Worm (Caenorhabditis elegans) whole organism, L2 larva: ENCODE data around the gene hlh-34.

ENCODE experiments used
- C34F6.9 ChIP-seq: fragments of 150-350 bp; optimal IDR thresholded peaks from 2 replicates; lab custom pipeline; 2014; ENCODE audit warnings: missing biosample characterization, missing genetic modification characterization
- F13H6.1 ChIP-seq: sonication (generic microtip); optimal IDR thresholded peaks from 2 replicates; lab custom pipeline; 2016; ENCODE audit warnings: missing genetic modification characterization, missing compliant biosample characterization
- R02D3.7 ChIP-seq: fragments of 150-350 bp; optimal IDR thresholded peaks from 2 replicates; lab custom pipeline; 2014; ENCODE audit warnings: missing biosample characterization, missing genetic modification characterization
- Y55F3AM.14 ChIP-seq: fragments of 200-800 bp; sonication (Bioruptor generic); optimal IDR thresholded peaks from 2 replicates; lab custom pipeline; 2018; ENCODE audit warnings: mild to moderate bottlenecking, missing genetic modification characterization, missing compliant biosample characterization
- ZK546.5 ChIP-seq: sonication (generic microtip); optimal IDR thresholded peaks from 2 replicates; lab custom pipeline; 2017; ENCODE audit warnings: missing biosample characterization, missing genetic modification characterization
- alr-1 ChIP-seq: fragments of 150-350 bp; optimal IDR thresholded peaks from 2 replicates; lab custom pipeline; 2014; ENCODE audit warnings: missing biosample characterization, missing genetic modification characterization
- ama-1 ChIP-seq: fragments of 150-350 bp; optimal IDR thresholded peaks from 2 replicates; lab custom pipeline; 2018; ENCODE audit warnings: inconsistent platforms
- blmp-1 ChIP-seq: sonication (generic microtip); optimal IDR thresholded peaks from 2 replicates; lab custom pipeline; 2017; ENCODE audit warnings: missing genetic modification characterization, mild to moderate bottlenecking, missing compliant biosample characterization, antibody characterized with exemption, moderate library complexity; ENCODE audit not compliant: insufficient read depth
- ceh-16 ChIP-seq: fragments of 150-350 bp; optimal IDR thresholded peaks from 2 replicates; lab custom pipeline; 2014; ENCODE audit warnings: missing biosample characterization, missing genetic modification characterization
- ceh-82 ChIP-seq: fragments of 150-350 bp; optimal IDR thresholded peaks from 2 replicates; lab custom pipeline; 2014; ENCODE audit warnings: missing biosample characterization, missing genetic modification characterization
- crh-2 ChIP-seq: sonication (generic microtip); optimal IDR thresholded peaks from 2 replicates; lab custom pipeline; 2017; ENCODE audit warnings: missing biosample characterization, missing genetic modification characterization
- dmd-4 ChIP-seq: sonication (generic microtip); optimal IDR thresholded peaks from 2 replicates; lab custom pipeline; 2017; ENCODE audit warnings: missing biosample characterization, missing genetic modification characterization
- egl-27 ChIP-seq: sonication (generic microtip); optimal IDR thresholded peaks from 3 replicates; lab custom pipeline; 2017; ENCODE audit warnings: missing biosample characterization, missing genetic modification reagents, missing genetic modification characterization
- elt-1 ChIP-seq: fragments of 150-350 bp; optimal IDR thresholded peaks from 2 replicates; lab custom pipeline; 2014; ENCODE audit warnings: missing biosample characterization, missing genetic modification characterization
- elt-3 ChIP-seq: sonication (generic microtip); optimal IDR thresholded peaks from 2 replicates; lab custom pipeline; 2017; ENCODE audit warnings: missing biosample characterization, missing genetic modification characterization
- fos-1 ChIP-seq: fragments of 150-350 bp; optimal IDR thresholded peaks from 2 replicates; lab custom pipeline; 2014; ENCODE audit warnings: missing biosample characterization, missing genetic modification characterization
- gmeb-1 ChIP-seq: fragments of 150-350 bp; optimal IDR thresholded peaks from 2 replicates; lab custom pipeline; 2014; ENCODE audit warnings: missing biosample characterization, missing genetic modification characterization
- lin-13 ChIP-seq: fragments of 150-350 bp; optimal IDR thresholded peaks from 2 replicates; lab custom pipeline; 2014; ENCODE audit warnings: missing biosample characterization, missing genetic modification reagents, missing genetic modification characterization
- lin-39 ChIP-seq: fragments of 150-350 bp; optimal IDR thresholded peaks from 2 replicates; lab custom pipeline; 2014; ENCODE audit warnings: missing biosample characterization, missing genetic modification reagents, missing genetic modification characterization
- lsy-2 ChIP-seq, 2 experiments: fragments of 150-350 bp in 1 of 2; sonication (generic microtip) in 1 of 2; optimal IDR thresholded peaks; 2 replicates each; lab custom pipeline; 2014 to 2017; ENCODE audit warnings: missing biosample characterization in 2 of 2, missing genetic modification characterization in 2 of 2
- mab-5 ChIP-seq: fragments of 150-350 bp; optimal IDR thresholded peaks from 2 replicates; lab custom pipeline; 2014; ENCODE audit warnings: missing biosample characterization, missing genetic modification characterization
- mbf-1 ChIP-seq: sonication (generic microtip); optimal IDR thresholded peaks from 2 replicates; lab custom pipeline; 2017; ENCODE audit warnings: missing biosample characterization, missing genetic modification characterization
- mdl-1 ChIP-seq, 2 experiments: fragments of 150-350 bp in 1 of 2; sonication (generic microtip) in 1 of 2; optimal IDR thresholded peaks; 2 replicates each; lab custom pipeline; 2017; ENCODE audit warnings: missing biosample characterization in 2 of 2, missing genetic modification characterization in 2 of 2
- nhr-10 ChIP-seq: sonication (generic microtip); optimal IDR thresholded peaks from 2 replicates; lab custom pipeline; 2017; ENCODE audit warnings: missing biosample characterization, missing genetic modification characterization
- nhr-11 ChIP-seq: fragments of 150-350 bp; optimal IDR thresholded peaks from 2 replicates; lab custom pipeline; 2014; ENCODE audit warnings: missing biosample characterization, missing genetic modification characterization
- nhr-12 ChIP-seq: fragments of 150-350 bp; optimal IDR thresholded peaks from 2 replicates; lab custom pipeline; 2014; ENCODE audit warnings: missing biosample characterization, missing genetic modification characterization
- nhr-129 ChIP-seq: fragments of 150-350 bp; optimal IDR thresholded peaks from 2 replicates; lab custom pipeline; 2014; ENCODE audit warnings: missing biosample characterization, missing genetic modification characterization
- nhr-21 ChIP-seq: fragments of 150-350 bp; optimal IDR thresholded peaks from 2 replicates; lab custom pipeline; 2014; ENCODE audit warnings: missing biosample characterization, missing genetic modification characterization
- nhr-23 ChIP-seq: fragments of 150-350 bp; optimal IDR thresholded peaks from 2 replicates; lab custom pipeline; 2014; ENCODE audit warnings: missing biosample characterization, missing genetic modification reagents, missing genetic modification characterization
- nhr-237 ChIP-seq: fragments of 150-350 bp; optimal IDR thresholded peaks from 2 replicates; lab custom pipeline; 2014; ENCODE audit warnings: missing biosample characterization, missing genetic modification characterization
- nhr-25 ChIP-seq: fragments of 150-350 bp; sonication (generic microtip); optimal IDR thresholded peaks from 3 replicates; lab custom pipeline; 2014; ENCODE audit warnings: missing biosample characterization, missing genetic modification characterization
- nhr-6 ChIP-seq: fragments of 150-350 bp; optimal IDR thresholded peaks from 2 replicates; lab custom pipeline; 2014; ENCODE audit warnings: missing biosample characterization, missing genetic modification characterization
- nhr-77 ChIP-seq: fragments of 150-350 bp; optimal IDR thresholded peaks from 2 replicates; lab custom pipeline; 2014; ENCODE audit warnings: missing biosample characterization, missing genetic modification characterization
- peb-1 ChIP-seq: fragments of 150-350 bp; optimal IDR thresholded peaks from 2 replicates; lab custom pipeline; 2014; ENCODE audit warnings: missing biosample characterization, missing genetic modification characterization
- sem-4 ChIP-seq: fragments of 150-350 bp; optimal IDR thresholded peaks from 2 replicates; lab custom pipeline; 2014; ENCODE audit warnings: missing biosample characterization, missing genetic modification reagents, missing genetic modification characterization
- skn-1 ChIP-seq: sonication (generic microtip); optimal IDR thresholded peaks from 2 replicates; lab custom pipeline; 2017; ENCODE audit warnings: missing biosample characterization, missing genetic modification characterization
- sma-3 ChIP-seq: sonication (generic microtip); optimal IDR thresholded peaks from 2 replicates; lab custom pipeline; 2016; ENCODE audit warnings: missing genetic modification reagents, missing genetic modification characterization, missing compliant biosample characterization
- sma-9 ChIP-seq, 2 experiments: fragments of 150-350 bp in 1 of 2; sonication (generic microtip) in 1 of 2; optimal IDR thresholded peaks; 2 replicates each; lab custom pipeline; 2014 to 2016; ENCODE audit warnings: missing genetic modification characterization in 2 of 2, mild to moderate bottlenecking in 1 of 2, missing biosample characterization in 1 of 2, missing compliant biosample characterization in 1 of 2, missing genetic modification reagents in 1 of 2, moderate library complexity in 1 of 2
- snpc-4 ChIP-seq: fragments of 150-350 bp; optimal IDR thresholded peaks from 2 replicates; lab custom pipeline; 2014; ENCODE audit warnings: missing biosample characterization, missing genetic modification characterization
- unc-39 ChIP-seq: fragments of 150-350 bp; optimal IDR thresholded peaks from 2 replicates; lab custom pipeline; 2014; ENCODE audit warnings: missing biosample characterization, missing genetic modification characterization
- unc-55 ChIP-seq: fragments of 150-350 bp; sonication (generic microtip); optimal IDR thresholded peaks from 3 replicates; lab custom pipeline; 2014; ENCODE audit warnings: missing biosample characterization, missing genetic modification reagents, missing genetic modification characterization
- unc-62 ChIP-seq: fragments of 150-350 bp; optimal IDR thresholded peaks from 2 replicates; lab custom pipeline; 2014; ENCODE audit warnings: missing biosample characterization, missing genetic modification reagents, missing genetic modification characterization
- zag-1 ChIP-seq: fragments of 150-350 bp; optimal IDR thresholded peaks from 2 replicates; lab custom pipeline; 2014; ENCODE audit warnings: missing biosample characterization, missing genetic modification characterization
- ztf-1 ChIP-seq: fragments of 200-800 bp; sonication (Bioruptor generic); conservative IDR thresholded peaks from 2 replicates; pipeline ENCODE4 v1.3.6; 2022; ENCODE audit warnings: missing genetic modification characterization, missing compliant biosample characterization
- ztf-11 ChIP-seq: sonication (generic microtip); optimal IDR thresholded peaks from 2 replicates; lab custom pipeline; 2017; ENCODE audit warnings: missing biosample characterization, missing genetic modification characterization
- ztf-4 ChIP-seq: fragments of 150-350 bp; optimal IDR thresholded peaks from 2 replicates; lab custom pipeline; 2014; ENCODE audit warnings: missing biosample characterization, missing genetic modification characterization

Gene hlh-34

DNA sequence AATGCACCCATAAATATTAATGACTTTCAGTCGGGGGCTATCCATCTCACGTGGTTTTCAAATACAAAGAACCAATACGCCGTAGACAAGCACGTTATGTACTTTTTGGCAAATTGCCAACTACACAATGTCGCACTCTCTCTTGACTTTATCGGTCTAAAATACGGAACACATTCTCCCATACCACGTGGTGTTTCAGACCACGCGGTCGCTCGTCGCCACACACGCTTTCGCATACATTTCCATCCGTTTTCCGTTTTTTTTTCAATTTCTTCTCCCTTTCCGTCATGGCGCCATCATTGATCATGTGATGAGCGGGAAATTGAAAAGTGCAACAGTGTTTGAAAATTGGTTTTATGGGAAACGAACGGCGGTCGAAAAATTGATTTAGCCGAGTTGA is 48.6 kb downstream of the hlh-34 start (continued):
- TF ChIP-seq elt-1 (tag; lab: Kevin White, UChicago) (no peak), nhr-10 (tag; lab: Kevin White, UChicago) (no peak), unc-55 (GFP tag; lab: Kevin White, UChicago) (peak; percentile 49), lin-13 (GFP tag; lab: Kevin White, UChicago) (peak; percentile 42), gmeb-1 (tag; lab: Kevin White, UChicago) (peak; percentile 71), ceh-82 (no peak), ztf-11 (tag; lab: Kevin White, UChicago) (no peak), nhr-23 (no peak), alr-1 (tag; lab: Kevin White, UChicago) (no peak), dmd-4 (tag; lab: Kevin White, UChicago) (no peak), nhr-77 (no peak), egl-27 (tag; lab: Kevin White, UChicago) (peak; percentile 94), nhr-237 (tag; lab: Kevin White, UChicago) (no peak), ceh-16 (tag; lab: Kevin White, UChicago) (peak; percentile 50), nhr-25 (tag; lab: Kevin White, UChicago) (peak; percentile 92), lin-39 (no peak), nhr-21 (tag; lab: Kevin White, UChicago) (peak; percentile 97), skn-1 (peak; percentile 49)
- TF ChIP-seq, all 48 proteins: peak for 26

DNA sequence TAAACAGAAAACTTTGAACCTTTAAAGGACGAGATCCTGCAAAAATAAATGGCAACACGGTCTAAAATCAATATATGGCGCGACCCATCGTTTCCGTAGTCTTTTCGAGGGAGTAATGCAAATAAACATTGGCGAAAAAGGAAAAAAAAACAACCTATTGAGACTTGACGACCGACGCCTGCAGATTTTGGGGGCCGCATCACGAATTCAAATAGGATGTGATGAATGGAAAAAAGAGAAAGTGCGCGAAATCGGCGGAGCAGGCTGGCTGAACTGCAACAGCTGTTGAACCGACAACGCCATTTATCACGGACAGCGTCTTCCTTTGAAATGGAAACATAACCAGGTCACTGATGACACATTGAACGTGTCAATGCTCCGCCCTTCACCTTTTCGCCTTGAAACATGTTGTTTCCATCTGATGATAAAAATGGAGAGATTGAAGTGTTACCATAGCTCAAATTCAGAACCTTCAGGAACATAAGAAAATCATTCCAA is 49.3 kb downstream of the hlh-34 start:
- TF ChIP-seq lin-13 (GFP tag; lab: Kevin White, UChicago) (peak; percentile 12), sma-9 (GFP tag; optimal IDR thresholded peaks at IDR 0.05; lab: Kevin White, UChicago) (peak; percentile 34), sma-9 (tag; optimal IDR thresholded peaks at IDR 0.05; lab: Kevin White, UChicago) (no peak), snpc-4 (no peak)

DNA sequence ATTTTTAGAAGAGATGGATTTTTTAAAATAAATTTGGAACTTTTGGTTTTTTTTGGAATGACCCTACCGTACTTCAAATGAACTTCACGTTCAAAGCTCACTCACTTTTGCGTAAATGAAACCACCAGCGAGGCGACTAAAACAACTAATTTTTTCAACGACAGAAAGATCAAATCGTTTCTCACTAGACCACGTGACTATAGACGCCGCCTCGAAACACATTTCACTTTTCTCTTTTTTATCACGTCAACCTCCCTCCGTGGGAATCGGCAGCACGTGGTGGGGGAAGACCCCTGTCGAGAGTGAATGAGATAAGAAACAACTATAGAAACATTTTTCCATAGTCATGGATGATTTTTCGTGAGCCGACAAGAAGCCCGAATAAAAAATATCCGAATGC is 49.9 kb downstream of the hlh-34 start:
- TF ChIP-seq mab-5 (no peak), snpc-4 (peak; percentile 29), ztf-4 (tag; lab: Kevin White, UChicago) (peak; percentile 88), lin-13 (GFP tag; lab: Kevin White, UChicago) (peak; percentile 70), C34F6.9 (tag; lab: Kevin White, UChicago) (peak; percentile 65), R02D3.7 (tag; lab: Kevin White, UChicago) (no peak), skn-1 (no peak), nhr-77 (no peak), lsy-2 (tag; optimal IDR thresholded peaks at IDR 0.05; lab: Kevin White, UChicago) (peak; percentile 12 to 74), zag-1 (tag; lab: Kevin White, UChicago) (no peak), gmeb-1 (tag; lab: Kevin White, UChicago) (peak; percentile 65), nhr-23 (no peak), nhr-10 (tag; lab: Kevin White, UChicago) (peak; percentile 5), ztf-11 (tag; lab: Kevin White, UChicago) (no peak), crh-2 (tag; lab: Kevin White, UChicago) (peak; percentile 91), mbf-1 (tag; lab: Kevin White, UChicago) (no peak), ceh-82 (no peak), lin-39 (no peak), peb-1 (no peak), egl-27 (tag; lab: Kevin White, UChicago) (peak; percentile 70), sma-9 (GFP tag; optimal IDR thresholded peaks at IDR 0.05; lab: Kevin White, UChicago) (peak; percentile 100), sma-9 (tag; optimal IDR thresholded peaks at IDR 0.05; lab: Kevin White, UChicago) (peak; percentile 20), ama-1 (lab: Kevin White, UChicago) (peak; percentile 48), ztf-1 (GFP tag; lab: Robert Waterston, UW) (no peak), elt-3 (tag; lab: Kevin White, UChicago) (no peak), nhr-25 (tag; lab: Kevin White, UChicago) (peak; percentile 91), nhr-11 (tag; lab: Kevin White, UChicago) (no peak), nhr-129 (tag; lab: Kevin White, UChicago) (peak; percentile 87), fos-1 (tag; lab: Kevin White, UChicago) (peak; percentile 69), unc-55 (GFP tag; lab: Kevin White, UChicago) (peak; percentile 9), nhr-237 (tag; lab: Kevin White, UChicago) (no peak), mdl-1 (tag; optimal IDR thresholded peaks at IDR 0.05; lab: Kevin White, UChicago) (peak; percentile 93 to 97), ceh-16 (tag; lab: Kevin White, UChicago) (peak; percentile 3), sem-4 (peak; percentile 78), Y55F3AM.14 (no peak), F13H6.1 (tag; lab: Kevin White, UChicago) (peak; percentile 89), unc-39 (tag; lab: Kevin White, UChicago) (no peak), sma-3 (peak; percentile 93), nhr-12 (no peak), nhr-6 (tag; lab: Kevin White, UChicago) (no peak), alr-1 (tag; lab: Kevin White, UChicago) (no peak), elt-1 (tag; lab: Kevin White, UChicago) (no peak), ZK546.5 (tag; lab: Kevin White, UChicago) (no peak), blmp-1 (tag; lab: Kevin White, UChicago) (peak; percentile 98), dmd-4 (tag; lab: Kevin White, UChicago) (no peak), unc-62 (GFP tag; lab: Kevin White, UChicago) (peak; percentile 27), nhr-21 (tag; lab: Kevin White, UChicago) (peak; percentile 76)
